Worm (Caenorhabditis elegans) whole organism, L1 larva: ENCODE results near the gene Y39A1A.2.

ENCODE experiments used
- C16A3.4 ChIP-seq: fragments of 150-350 bp; optimal IDR thresholded peaks from 2 replicates; lab custom pipeline; 2014; ENCODE audit warnings: missing biosample characterization, missing genetic modification characterization
- C34B4.2 ChIP-seq: sonication (generic microtip); optimal IDR thresholded peaks from 2 replicates; lab custom pipeline; 2017; ENCODE audit warnings: mild to moderate bottlenecking, missing genetic modification characterization, missing compliant biosample characterization
- F16B12.6 ChIP-seq: fragments of 150-350 bp; optimal IDR thresholded peaks from 2 replicates; lab custom pipeline; 2014; ENCODE audit warnings: missing biosample characterization, missing genetic modification characterization
- aha-1 ChIP-seq: fragments of 150-350 bp; optimal IDR thresholded peaks from 2 replicates; lab custom pipeline; 2014; ENCODE audit warnings: missing biosample characterization, missing genetic modification characterization
- alr-1 ChIP-seq: fragments of 200-800 bp; sonication (Bioruptor generic); optimal IDR thresholded peaks from 2 replicates; lab custom pipeline; 2018; ENCODE audit warnings: borderline replicate concordance, mild to moderate bottlenecking, missing genetic modification characterization, missing compliant biosample characterization
- aly-2 ChIP-seq: fragments of 150-350 bp; optimal IDR thresholded peaks from 2 replicates; lab custom pipeline; 2014; ENCODE audit warnings: missing biosample characterization, missing genetic modification characterization
- blmp-1 ChIP-seq: fragments of 150-350 bp; optimal IDR thresholded peaks from 2 replicates; lab custom pipeline; 2014; ENCODE audit warnings: missing biosample characterization, missing genetic modification characterization
- ceh-63 ChIP-seq: fragments of 200-800 bp; sonication (Bioruptor generic); optimal IDR thresholded peaks from 2 replicates; lab custom pipeline; 2018; ENCODE audit warnings: mild to moderate bottlenecking, missing genetic modification characterization, missing compliant biosample characterization
- ceh-88 ChIP-seq: fragments of 200-800 bp; sonication (Bioruptor generic); IDR thresholded peaks from 2 replicates; pipeline ENCODE4 v1.3.6; 2022; ENCODE audit warnings: missing genetic modification characterization, missing compliant biosample characterization
- ces-1 ChIP-seq: fragments of 150-350 bp; optimal IDR thresholded peaks from 2 replicates; lab custom pipeline; 2014; ENCODE audit warnings: missing biosample characterization, missing genetic modification reagents, missing genetic modification characterization
- dpl-1 ChIP-seq, 3 experiments: fragments of 150-350 bp in 2 of 3; sonication (generic microtip) in 1 of 3; optimal IDR thresholded peaks; 2 replicates each; lab custom pipeline; 2014 to 2017; ENCODE audit warnings: missing biosample characterization in 3 of 3, missing genetic modification characterization in 3 of 3, missing genetic modification reagents in 3 of 3
- efl-1 ChIP-seq, 4 experiments: fragments of 150-350 bp; optimal IDR thresholded peaks in 3 of 4; peaks in 1 of 4; 1 replicate in 1 of 4; 2 replicates in 3 of 4; lab custom pipeline; 2014; ENCODE audit warnings: missing biosample characterization in 2 of 4, missing genetic modification characterization in 2 of 4, missing genetic modification reagents in 2 of 4
- efl-3 ChIP-seq: fragments of 200-800 bp; sonication (Bioruptor generic); optimal IDR thresholded peaks from 2 replicates; lab custom pipeline; 2018; ENCODE audit warnings: mild to moderate bottlenecking, missing genetic modification characterization, missing compliant biosample characterization
- egl-27 ChIP-seq, 2 experiments: fragments of 150-350 bp in 1 of 2; sonication (generic microtip); optimal IDR thresholded peaks; 3 replicates each; lab custom pipeline; 2017 to 2018; ENCODE audit warnings: missing biosample characterization in 2 of 2, missing genetic modification characterization in 2 of 2, missing genetic modification reagents in 2 of 2
- elt-2 ChIP-seq: sonication (generic microtip); optimal IDR thresholded peaks from 2 replicates; lab custom pipeline; 2016; ENCODE audit warnings: missing genetic modification characterization, mild to moderate bottlenecking, inconsistent platforms, missing compliant biosample characterization, missing genetic modification reagents
- ets-5 ChIP-seq: fragments of 200-800 bp; sonication (Bioruptor generic); IDR thresholded peaks from 2 replicates; pipeline ENCODE4 v1.3.6; 2022; ENCODE audit warnings: missing genetic modification characterization, missing compliant biosample characterization
- fkh-10 ChIP-seq: sonication (generic microtip); optimal IDR thresholded peaks from 2 replicates; lab custom pipeline; 2017; ENCODE audit warnings: missing biosample characterization, missing genetic modification reagents, missing genetic modification characterization
- fkh-8 ChIP-seq: sonication (generic microtip); optimal IDR thresholded peaks from 2 replicates; lab custom pipeline; 2016; ENCODE audit warnings: mild to moderate bottlenecking, missing genetic modification characterization, missing compliant biosample characterization
- grh-1 ChIP-seq: fragments of 200-800 bp; sonication (Bioruptor generic); IDR thresholded peaks from 2 replicates; pipeline ENCODE4 v1.3.6; 2022; ENCODE audit warnings: missing genetic modification reagents, missing genetic modification characterization, missing compliant biosample characterization
- hlh-4 ChIP-seq: sonication (generic microtip); optimal IDR thresholded peaks from 2 replicates; lab custom pipeline; 2016; ENCODE audit warnings: mild to moderate bottlenecking, missing genetic modification characterization, missing compliant biosample characterization
- isw-1 ChIP-seq: fragments of 200-800 bp; sonication (Bioruptor generic); IDR thresholded peaks from 2 replicates; pipeline ENCODE4 v1.3.6; 2022; ENCODE audit warnings: missing genetic modification characterization, missing compliant biosample characterization
- jun-1 ChIP-seq: fragments of 150-350 bp; optimal IDR thresholded peaks from 2 replicates; lab custom pipeline; 2014; ENCODE audit warnings: missing biosample characterization, missing genetic modification reagents, missing genetic modification characterization
- lin-13 ChIP-seq: fragments of 150-350 bp; optimal IDR thresholded peaks from 2 replicates; lab custom pipeline; 2014; ENCODE audit warnings: missing biosample characterization, missing genetic modification reagents, missing genetic modification characterization
- lin-14 ChIP-seq: fragments of 200-800 bp; sonication (Bioruptor generic); optimal IDR thresholded peaks from 2 replicates; lab custom pipeline; 2018; ENCODE audit warnings: mild to moderate bottlenecking, missing genetic modification characterization, moderate library complexity, missing compliant biosample characterization
- lin-35 ChIP-seq, 2 experiments: fragments of 150-350 bp; optimal IDR thresholded peaks; 2 replicates each; lab custom pipeline; 2014; ENCODE audit warnings: missing biosample characterization in 2 of 2, missing genetic modification characterization in 2 of 2, missing genetic modification reagents in 2 of 2
- lir-3 ChIP-seq: sonication (generic microtip); optimal IDR thresholded peaks from 2 replicates; lab custom pipeline; 2016; ENCODE audit warnings: mild to moderate bottlenecking, missing genetic modification characterization, moderate library complexity, missing compliant biosample characterization; ENCODE audit not compliant: poor library complexity
- lsy-2 ChIP-seq, 2 experiments: fragments of 150-350 bp; optimal IDR thresholded peaks; 2 replicates each; lab custom pipeline; 2014; ENCODE audit warnings: missing biosample characterization in 2 of 2, missing genetic modification characterization in 2 of 2
- mep-1 ChIP-seq: fragments of 150-350 bp; optimal IDR thresholded peaks from 2 replicates; lab custom pipeline; 2014; ENCODE audit warnings: missing biosample characterization, missing genetic modification characterization
- nhr-12 ChIP-seq: sonication (generic microtip); optimal IDR thresholded peaks from 2 replicates; lab custom pipeline; 2017; ENCODE audit warnings: missing biosample characterization, missing genetic modification characterization
- nhr-19 ChIP-seq: fragments of 200-800 bp; sonication (Bioruptor generic); conservative IDR thresholded peaks from 2 replicates; pipeline ENCODE4 v1.3.6; 2022; ENCODE audit warnings: missing genetic modification characterization, missing compliant biosample characterization
- nhr-20 ChIP-seq: sonication (generic microtip); optimal IDR thresholded peaks from 2 replicates; lab custom pipeline; 2016; ENCODE audit warnings: mild to moderate bottlenecking, missing genetic modification characterization, missing compliant biosample characterization
- nhr-47 ChIP-seq: sonication (generic microtip); optimal IDR thresholded peaks from 2 replicates; lab custom pipeline; 2016; ENCODE audit warnings: mild to moderate bottlenecking, missing genetic modification characterization, moderate library complexity, missing compliant biosample characterization
- nhr-76 ChIP-seq: sonication (generic microtip); optimal IDR thresholded peaks from 2 replicates; lab custom pipeline; 2017; ENCODE audit warnings: missing biosample characterization, missing genetic modification characterization
- nhr-77 ChIP-seq: fragments of 150-350 bp; optimal IDR thresholded peaks from 2 replicates; lab custom pipeline; 2014; ENCODE audit warnings: missing biosample characterization, missing genetic modification characterization
- nhr-85 ChIP-seq: sonication (generic microtip); peaks from one replicate; lab custom pipeline; 2016; ENCODE audit warnings: missing genetic modification characterization, inconsistent platforms, missing compliant biosample characterization
- rnt-1 ChIP-seq: sonication (generic microtip); optimal IDR thresholded peaks from 2 replicates; lab custom pipeline; 2016; ENCODE audit warnings: mild to moderate bottlenecking, missing genetic modification characterization, moderate library complexity, missing compliant biosample characterization
- skn-1 ChIP-seq: fragments of 150-350 bp; optimal IDR thresholded peaks from 2 replicates; lab custom pipeline; 2014; ENCODE audit warnings: missing biosample characterization, missing genetic modification characterization
- sptf-1 ChIP-seq: fragments of 150-350 bp; optimal IDR thresholded peaks from 2 replicates; lab custom pipeline; 2014; ENCODE audit warnings: missing biosample characterization, missing genetic modification characterization
- sup-37 ChIP-seq: fragments of 200-800 bp; sonication (Bioruptor generic); optimal IDR thresholded peaks from 2 replicates; lab custom pipeline; 2018; ENCODE audit warnings: mild to moderate bottlenecking, missing genetic modification characterization, missing compliant biosample characterization
- swsn-7 ChIP-seq: sonication (generic microtip); optimal IDR thresholded peaks from 2 replicates; lab custom pipeline; 2016; ENCODE audit warnings: missing genetic modification characterization, missing compliant biosample characterization
- tlp-1 ChIP-seq: fragments of 150-350 bp; optimal IDR thresholded peaks from 2 replicates; lab custom pipeline; 2014; ENCODE audit warnings: missing biosample characterization, missing genetic modification characterization
- unc-130 ChIP-seq: fragments of 150-350 bp; optimal IDR thresholded peaks from 2 replicates; lab custom pipeline; 2017; ENCODE audit warnings: missing biosample characterization, missing genetic modification characterization, inconsistent platforms
- unc-86 ChIP-seq: sonication (generic microtip); optimal IDR thresholded peaks from 2 replicates; lab custom pipeline; 2016; ENCODE audit warnings: missing genetic modification characterization, missing compliant biosample characterization
- unc-98 ChIP-seq: fragments of 200-800 bp; sonication (Bioruptor generic); IDR thresholded peaks from 2 replicates; pipeline ENCODE4 v1.3.6; 2022; ENCODE audit warnings: missing genetic modification characterization, missing compliant biosample characterization
- vab-15 ChIP-seq: sonication (generic microtip); optimal IDR thresholded peaks from 2 replicates; lab custom pipeline; 2017; ENCODE audit warnings: missing genotype, mild to moderate bottlenecking, missing genetic modification characterization, missing compliant biosample characterization
- zag-1 ChIP-seq: fragments of 150-350 bp; optimal IDR thresholded peaks from 2 replicates; lab custom pipeline; 2014; ENCODE audit warnings: missing biosample characterization, missing genetic modification characterization
- ztf-11 ChIP-seq, 2 experiments: sonication (generic microtip); optimal IDR thresholded peaks; 2 replicates each; lab custom pipeline; 2016 to 2017; ENCODE audit warnings: missing genetic modification characterization in 2 of 2, missing biosample characterization in 1 of 2, missing compliant biosample characterization in 1 of 2

Gene Y39A1A.2

ce11 chrIII:10649219-10649618 lies 45.9 kb upstream of the Y39A1A.2 start, which contains the start of gene emg-1:
Gene emg-1 (plus strand): TSS chrIII:10649519.
- no peak for TF ChIP-seq ceh-63 (GFP tag; lab: Kevin White, UChicago)
- TF ChIP-seq nhr-85 = no peak

- no peak for TF ChIP-seq unc-130 (tag; lab: Kevin White, UChicago)
- TF ChIP-seq lin-35 (GFP tag; optimal IDR thresholded peaks at IDR 0.05; lab: Kevin White, UChicago) = peak; percentile 34 to 46
- TF ChIP-seq mep-1 (tag; lab: Kevin White, UChicago) = no peak
- peak; percentile 5 to 69 for TF ChIP-seq lsy-2 (tag; optimal IDR thresholded peaks at IDR 0.05; lab: Kevin White, UChicago)
- no peak for TF ChIP-seq grh-1 (GFP tag; lab: Robert Waterston, UW)
- peak; percentile 21 for TF ChIP-seq blmp-1
- TF ChIP-seq skn-1 (tag; lab: Kevin White, UChicago) = no peak
- TF ChIP-seq efl-1 (optimal IDR thresholded peaks at IDR 0.05; lab: Kevin White, UChicago) = peak; percentile 15 to 33
- peak; percentile 7 to 33 for TF ChIP-seq efl-1 (GFP tag; optimal IDR thresholded peaks at IDR 0.05 in 1 of 2; lab: Kevin White, UChicago)
- peak; percentile 34 for TF ChIP-seq F16B12.6 (tag; lab: Kevin White, UChicago)
- TF ChIP-seq C34B4.2 (tag; lab: Kevin White, UChicago) = no peak
- no peak for TF ChIP-seq elt-2 (tag; lab: Kevin White, UChicago)
- TF ChIP-seq ztf-11 (tag; optimal IDR thresholded peaks at IDR 0.05; lab: Kevin White, UChicago) = no peak
- TF ChIP-seq dpl-1 (GFP tag; optimal IDR thresholded peaks at IDR 0.05; lab: Kevin White, UChicago) = peak; percentile 20 to 54 (median 38)
- TF ChIP-seq efl-3 = no peak
- no peak for TF ChIP-seq ets-5 (GFP tag; lab: Robert Waterston, UW)
- no peak for TF ChIP-seq fkh-8 (tag; lab: Kevin White, UChicago)
- TF ChIP-seq hlh-4 (tag; lab: Kevin White, UChicago) = no peak
- TF ChIP-seq swsn-7 (tag; lab: Kevin White, UChicago) = no peak
- no peak for TF ChIP-seq ceh-63 (GFP tag; lab: Kevin White, UChicago)
- no peak for TF ChIP-seq fkh-10 (GFP tag; lab: Kevin White, UChicago)
- no peak for TF ChIP-seq alr-1 (tag; lab: Kevin White, UChicago)
- no peak for TF ChIP-seq ces-1 (GFP tag; lab: Kevin White, UChicago)
Observed at ce11 chrIII:10646094-10646493, 42.7 kb upstream of the Y39A1A.2 start, which contains the start of gene orc-4. Gene orc-4 (plus strand): TSS chrIII:10646170.

ce11 chrIII:10642781-10643180 lies 39.4 kb upstream of the Y39A1A.2 start, which contains the start of the genes dhs-11 and orc-1:
Gene dhs-11 (minus strand): TSS chrIII:10642865.
Gene orc-1 (plus strand): TSS chrIII:10643129.
- TF ChIP-seq rnt-1 (tag; lab: Kevin White, UChicago) (peak; percentile 57), egl-27 (tag; optimal IDR thresholded peaks at IDR 0.05; lab: Kevin White, UChicago) (no peak), lsy-2 (tag; optimal IDR thresholded peaks at IDR 0.05; lab: Kevin White, UChicago) (peak; percentile 98 to 99), swsn-7 (tag; lab: Kevin White, UChicago) (peak; percentile 42), elt-2 (tag; lab: Kevin White, UChicago) (no peak), unc-86 (tag; lab: Kevin White, UChicago) (no peak), nhr-20 (tag; lab: Kevin White, UChicago) (peak; percentile 59), lin-14 (GFP tag; lab: Kevin White, UChicago) (no peak), nhr-77 (tag; lab: Kevin White, UChicago) (no peak), jun-1 (tag; lab: Kevin White, UChicago) (no peak), C16A3.4 (peak; percentile 59), nhr-12 (tag; lab: Kevin White, UChicago) (no peak), isw-1 (GFP tag; lab: Robert Waterston, UW) (peak; percentile 35), C34B4.2 (tag; lab: Kevin White, UChicago) (no peak), lin-35 (GFP tag; optimal IDR thresholded peaks at IDR 0.05; lab: Kevin White, UChicago) (peak; percentile 88 to 95), F16B12.6 (tag; lab: Kevin White, UChicago) (peak; percentile 88), zag-1 (tag; lab: Kevin White, UChicago) (no peak), tlp-1 (tag; lab: Kevin White, UChicago) (no peak), nhr-47 (peak; percentile 52), efl-3 (no peak), ets-5 (GFP tag; lab: Robert Waterston, UW) (no peak), aly-2 (tag; lab: Kevin White, UChicago) (no peak), sup-37 (GFP tag; lab: Kevin White, UChicago) (no peak), fkh-8 (tag; lab: Kevin White, UChicago) (peak; percentile 29), ceh-88 (no peak), unc-98 (no peak), sptf-1 (tag; lab: Kevin White, UChicago) (no peak), vab-15 (tag; lab: Kevin White, UChicago) (no peak), ceh-63 (GFP tag; lab: Kevin White, UChicago) (no peak), aha-1 (tag; lab: Kevin White, UChicago) (no peak), lir-3 (tag; lab: Kevin White, UChicago) (no peak), nhr-19 (peak; percentile 51), lin-13 (GFP tag; lab: Kevin White, UChicago) (no peak), blmp-1 (peak; percentile 35), nhr-76 (no peak)
